Worm (Caenorhabditis elegans): ENCODE results near the gene F41F3.1.
A peak's percentile ranks its signal among the peaks of the same experiment; 100 is the strongest.

Gene F41F3.1

ce11 chrV:4632808-4633207 lies 21.5 kb upstream of the F41F3.1 start:
- TF ChIP-seq tab-1 (GFP tag; IDR thresholded peaks at IDR 0.05) = peak; percentile 58; the same call in 1 of the 2 replicates

ce11 chrV:4637153-4637552 lies 17.2 kb upstream of the F41F3.1 start:
- TF ChIP-seq tab-1 (GFP tag; IDR thresholded peaks at IDR 0.05) (no peak), klf-2 (GFP tag; conservative IDR thresholded peaks at IDR 0.05) (no peak), T22C8.4 (GFP tag; IDR thresholded peaks at IDR 0.05) (no peak), cog-1 (tag; optimal IDR thresholded peaks at IDR 0.05) (no peak), ztf-29 (GFP tag; IDR thresholded peaks at IDR 0.05) (no peak), ztf-23 (GFP tag; IDR thresholded peaks at IDR 0.05) (no peak), flt-1 (GFP tag; IDR thresholded peaks at IDR 0.05) (no peak), med-1 (GFP tag; optimal IDR thresholded peaks at IDR 0.05; ENCODE audit: insufficient read depth) (no peak), ref-1 (GFP tag; conservative IDR thresholded peaks at IDR 0.05) (no peak)

- TF ChIP-seq klf-2 (GFP tag; conservative IDR thresholded peaks at IDR 0.05) (no peak), ref-1 (GFP tag; conservative IDR thresholded peaks at IDR 0.05) (no peak), ztf-23 (GFP tag; IDR thresholded peaks at IDR 0.05) (no peak), flt-1 (GFP tag; IDR thresholded peaks at IDR 0.05) (no peak), T22C8.4 (GFP tag; IDR thresholded peaks at IDR 0.05) (no peak), med-1 (GFP tag; optimal IDR thresholded peaks at IDR 0.05; ENCODE audit: insufficient read depth) (no peak), tab-1 (GFP tag; IDR thresholded peaks at IDR 0.05) (no peak), cog-1 (tag; optimal IDR thresholded peaks at IDR 0.05) (no peak), ztf-29 (GFP tag; IDR thresholded peaks at IDR 0.05) (no peak)
Observed at ce11 chrV:4640501-4641150, 13.7 kb upstream of the F41F3.1 start.

ce11 chrV:4642691-4643090 lies 11.7 kb upstream of the F41F3.1 start, which contains the start of gene soc-1:
TSS of gene soc-1 (plus strand) at chrV:4642952.
- TF ChIP-seq flt-1 (GFP tag; IDR thresholded peaks at IDR 0.05) = no peak
- TF ChIP-seq T22C8.4 (GFP tag; IDR thresholded peaks at IDR 0.05) = no peak
- TF ChIP-seq ztf-23 (GFP tag; IDR thresholded peaks at IDR 0.05) = no peak
- no peak for TF ChIP-seq ztf-29 (GFP tag; IDR thresholded peaks at IDR 0.05)
- TF ChIP-seq cog-1 (tag; optimal IDR thresholded peaks at IDR 0.05) = no peak
- no peak for TF ChIP-seq ref-1 (GFP tag; conservative IDR thresholded peaks at IDR 0.05)
- TF ChIP-seq klf-2 (GFP tag; conservative IDR thresholded peaks at IDR 0.05) = no peak
- TF ChIP-seq med-1 (GFP tag; optimal IDR thresholded peaks at IDR 0.05; ENCODE audit: insufficient read depth) = no peak
- no peak for TF ChIP-seq tab-1 (GFP tag; IDR thresholded peaks at IDR 0.05)

- TF ChIP-seq klf-2 (GFP tag; conservative IDR thresholded peaks at IDR 0.05) (no peak), flt-1 (GFP tag; IDR thresholded peaks at IDR 0.05) (no peak), tab-1 (GFP tag; IDR thresholded peaks at IDR 0.05) (no peak), med-1 (GFP tag; optimal IDR thresholded peaks at IDR 0.05; ENCODE audit: insufficient read depth) (no peak), ref-1 (GFP tag; conservative IDR thresholded peaks at IDR 0.05) (no peak), ztf-29 (GFP tag; IDR thresholded peaks at IDR 0.05) (no peak), T22C8.4 (GFP tag; IDR thresholded peaks at IDR 0.05) (no peak), ztf-23 (GFP tag; IDR thresholded peaks at IDR 0.05) (no peak), cog-1 (tag; optimal IDR thresholded peaks at IDR 0.05) (no peak)
Observed at ce11 chrV:4647279-4647819, 7.0 kb upstream of the F41F3.1 start.

- TF ChIP-seq klf-2 (GFP tag; conservative IDR thresholded peaks at IDR 0.05) = no peak
- 0 out of 2 replicates have a peak, but pooled peaks have one; percentile 25 for TF ChIP-seq tab-1 (GFP tag; IDR thresholded peaks at IDR 0.05)
- TF ChIP-seq med-1 (GFP tag; optimal IDR thresholded peaks at IDR 0.05; ENCODE audit: insufficient read depth) = no peak
- no peak for TF ChIP-seq ztf-29 (GFP tag; IDR thresholded peaks at IDR 0.05)
- 0 out of 2 replicates have a peak, but pooled peaks have one; percentile 46 for TF ChIP-seq ztf-23 (GFP tag; IDR thresholded peaks at IDR 0.05)
- no peak for TF ChIP-seq ref-1 (GFP tag; conservative IDR thresholded peaks at IDR 0.05)
- TF ChIP-seq cog-1 (tag; optimal IDR thresholded peaks at IDR 0.05) = no peak
- peak; percentile 65; the same call in 1 of the 2 replicates for TF ChIP-seq flt-1 (GFP tag; IDR thresholded peaks at IDR 0.05)
- TF ChIP-seq T22C8.4 (GFP tag; IDR thresholded peaks at IDR 0.05) = no peak
Observed at ce11 chrV:4647857-4648256, 6.5 kb upstream of the F41F3.1 start, which contains the start of gene F41F3.3. TSS of gene F41F3.3 (minus strand) at chrV:4648239.

- TF ChIP-seq klf-2 (GFP tag; conservative IDR thresholded peaks at IDR 0.05) = no peak
- no peak for TF ChIP-seq ref-1 (GFP tag; conservative IDR thresholded peaks at IDR 0.05)
- no peak for TF ChIP-seq flt-1 (GFP tag; IDR thresholded peaks at IDR 0.05)
- no peak for TF ChIP-seq ztf-29 (GFP tag; IDR thresholded peaks at IDR 0.05)
- no peak for TF ChIP-seq tab-1 (GFP tag; IDR thresholded peaks at IDR 0.05)
- TF ChIP-seq cog-1 (tag; optimal IDR thresholded peaks at IDR 0.05) = no peak
- no peak for TF ChIP-seq ztf-23 (GFP tag; IDR thresholded peaks at IDR 0.05)
- TF ChIP-seq T22C8.4 (GFP tag; IDR thresholded peaks at IDR 0.05) = no peak
- TF ChIP-seq med-1 (GFP tag; optimal IDR thresholded peaks at IDR 0.05; ENCODE audit: insufficient read depth) = no peak
Observed at ce11 chrV:4648527-4648926, 5.8 kb upstream of the F41F3.1 start, which contains the start of gene F41F3.8. TSS of gene F41F3.8 (plus strand) at chrV:4648827.

ce11 chrV:4649649-4650384 lies 4.5 kb upstream of the F41F3.1 start:
- TF ChIP-seq klf-2 (GFP tag; conservative IDR thresholded peaks at IDR 0.05) (no peak), flt-1 (GFP tag; IDR thresholded peaks at IDR 0.05) (no peak), med-1 (GFP tag; optimal IDR thresholded peaks at IDR 0.05; ENCODE audit: insufficient read depth) (no peak)

ce11 chrV:4651480-4651879 lies 2.9 kb upstream of the F41F3.1 start:
- no peak for TF ChIP-seq med-1 (GFP tag; optimal IDR thresholded peaks at IDR 0.05; ENCODE audit: insufficient read depth)
- TF ChIP-seq ztf-23 (GFP tag; IDR thresholded peaks at IDR 0.05) = no peak
- TF ChIP-seq cog-1 (tag; optimal IDR thresholded peaks at IDR 0.05) = no peak
- no peak for TF ChIP-seq T22C8.4 (GFP tag; IDR thresholded peaks at IDR 0.05)
- no peak for TF ChIP-seq tab-1 (GFP tag; IDR thresholded peaks at IDR 0.05)
- TF ChIP-seq ztf-29 (GFP tag; IDR thresholded peaks at IDR 0.05) = no peak
- TF ChIP-seq flt-1 (GFP tag; IDR thresholded peaks at IDR 0.05) = no peak
- TF ChIP-seq klf-2 (GFP tag; conservative IDR thresholded peaks at IDR 0.05) = no peak
- no peak for TF ChIP-seq ref-1 (GFP tag; conservative IDR thresholded peaks at IDR 0.05)
